Comparison of ENCODE assay signal across 3 fruit fly cellular contexts in genomic region chr3L:18344957-18345356, dm6.
TF ChIP-seq lines count a peak whose summit lies in the region.

No protein-coding gene starts in this region.

- no peak for TF ChIP-seq CTCF in whole organism, embryonic (GFP tag; optimal IDR thresholded peaks at IDR 0.05; lab: Kevin White, UChicago)

TF ChIP-seq in whole organism, embryonic, 481 proteins besides CTCF, POLR2A, EP300 and RAD21:
- TF ChIP-seq sens (GFP tag; lab: Kevin White, UChicago), result peak; percentile 61
- TF ChIP-seq sqz (GFP tag; optimal IDR thresholded peaks at IDR 0.05; lab: Kevin White, UChicago), result peak; percentile 46
- TF ChIP-seq D19A (tag; optimal IDR thresholded peaks at IDR 0.05; lab: Kevin White, UChicago), result peak; percentile 85
- no peak for TF ChIP-seq YL-1 (GFP tag; optimal IDR thresholded peaks at IDR 0.05; lab: Kevin White, UChicago)
- TF ChIP-seq Dp (GFP tag; optimal IDR thresholded peaks at IDR 0.05; lab: Kevin White, UChicago), result no peak
- no peak for TF ChIP-seq seq (GFP tag; IDR thresholded peaks at IDR 0.05; lab: Robert Waterston, UW)

TF ChIP-seq in whole organism, prepupa, 60 proteins besides CTCF, POLR2A, EP300 and RAD21:
- TF ChIP-seq Eip93F (GFP tag; optimal IDR thresholded peaks at IDR 0.05; lab: Kevin White, UChicago), result no peak
- TF ChIP-seq Eip78C (GFP tag; lab: Kevin White, UChicago), result peak; percentile 4
TF ChIP-seq in whole organism, prepupa: peak in this region for 1.

TF ChIP-seq in whole organism, pupa, 21 proteins besides CTCF, POLR2A, EP300 and RAD21:
- TF ChIP-seq CG14655 (GFP tag; optimal IDR thresholded peaks at IDR 0.05; lab: Kevin White, UChicago) (peak; percentile 2), CG15710 (tag; optimal IDR thresholded peaks at IDR 0.05; lab: Kevin White, UChicago) (no peak)
